Fruit fly (Drosophila melanogaster) whole organism, wandering third instar larva: ENCODE measurements around the gene CG2652.

Experiments
- Abd-B ChIP-seq: fragments of >200 bp; optimal IDR thresholded peaks from 2 replicates; lab custom pipeline; 2017; ENCODE audit warnings: missing biosample characterization, missing genetic modification characterization
- CG32264 ChIP-seq: fragments of 200-800 bp; sonication (Bioruptor generic); optimal IDR thresholded peaks from 2 replicates; lab custom pipeline; 2016; ENCODE audit warnings: missing biosample characterization, missing genetic modification characterization
- CG9705 ChIP-seq: fragments of 200-800 bp; sonication (Bioruptor generic); optimal IDR thresholded peaks from 2 replicates; lab custom pipeline; 2018; ENCODE audit warnings: missing biosample characterization, mild to moderate bottlenecking, missing genetic modification characterization
- CrebA ChIP-seq: fragments of 200-800 bp; sonication (Bioruptor generic); optimal IDR thresholded peaks from 2 replicates; lab custom pipeline; 2016; ENCODE audit warnings: missing biosample characterization, mild to moderate bottlenecking, missing genetic modification characterization, borderline replicate concordance
- Dfd ChIP-seq: fragments of >200 bp; optimal IDR thresholded peaks from 2 replicates; lab custom pipeline; 2017; ENCODE audit warnings: missing biosample characterization, missing genetic modification characterization
- Dif ChIP-seq: fragments of 200-275, 200-300 bp; sonication (Bioruptor generic); optimal IDR thresholded peaks from 2 replicates; lab custom pipeline; 2018; ENCODE audit warnings: missing biosample characterization, missing genetic modification characterization; ENCODE audit not compliant: partially characterized antibody
- GATAd ChIP-seq: sonication (Bioruptor generic); optimal IDR thresholded peaks from 2 replicates; lab custom pipeline; 2016; ENCODE audit warnings: missing biosample characterization, missing genetic modification characterization
- HLH106 ChIP-seq: fragments of 200-800 bp; optimal IDR thresholded peaks from 3 replicates; lab custom pipeline; 2019; ENCODE audit warnings: missing biosample characterization, mild to moderate bottlenecking, missing genetic modification characterization, moderate library complexity
- Hnf4 ChIP-seq: fragments of 200-800 bp; sonication (Bioruptor generic); optimal IDR thresholded peaks from 2 replicates; lab custom pipeline; 2016; ENCODE audit warnings: missing biosample characterization, mild to moderate bottlenecking, missing genetic modification characterization
- Hr78 ChIP-seq: fragments of >200 bp; optimal IDR thresholded peaks from 2 replicates; lab custom pipeline; 2017; ENCODE audit warnings: missing biosample characterization, missing genetic modification characterization
- Hr83 ChIP-seq: fragments of 200-300 bp; sonication (Bioruptor generic); optimal IDR thresholded peaks from 2 replicates; lab custom pipeline; 2016; ENCODE audit warnings: missing biosample characterization, mild to moderate bottlenecking, missing genetic modification characterization, moderate library complexity; ENCODE audit not compliant: poor library complexity, severe bottlenecking
- Jra ChIP-seq: sonication (Bioruptor generic); optimal IDR thresholded peaks from 2 replicates; lab custom pipeline; 2016; ENCODE audit warnings: missing biosample characterization, missing genetic modification characterization
- Mio ChIP-seq: sonication (Bioruptor generic); optimal IDR thresholded peaks from 2 replicates; lab custom pipeline; 2016; ENCODE audit warnings: missing biosample characterization, missing genetic modification characterization
- Myc ChIP-seq: fragments of >200 bp; optimal IDR thresholded peaks from 2 replicates; lab custom pipeline; 2017
- N ChIP-seq: fragments of >200 bp; optimal IDR thresholded peaks from 2 replicates; lab custom pipeline; 2018; ENCODE audit warnings: missing biosample characterization, missing external identifiers, missing genetic modification characterization
- OdsH ChIP-seq: fragments of 200-800 bp; sonication (Bioruptor generic); optimal IDR thresholded peaks from 2 replicates; lab custom pipeline; 2016; ENCODE audit warnings: missing biosample characterization, mild to moderate bottlenecking, missing genetic modification characterization
- Rel ChIP-seq, 2 experiments: fragments of 200-800 bp; sonication (Bioruptor generic) in 1 of 2; optimal IDR thresholded peaks; 2 replicates in 1 of 2; 3 replicates in 1 of 2; lab custom pipeline; 2016 to 2019; ENCODE audit warnings: mild to moderate bottlenecking in 2 of 2, missing biosample characterization in 2 of 2, missing genetic modification characterization in 2 of 2, moderate library complexity in 1 of 2
- Sp1 ChIP-seq: fragments of 200-800 bp; sonication (Bioruptor generic); optimal IDR thresholded peaks from 3 replicates; lab custom pipeline; 2019; ENCODE audit warnings: missing biosample characterization, mild to moderate bottlenecking, missing genetic modification characterization, moderate library complexity
- Vsx2 ChIP-seq: fragments of 200-300, 225-300 bp; sonication (Bioruptor generic); optimal IDR thresholded peaks from 2 replicates; lab custom pipeline; 2018; ENCODE audit warnings: missing biosample characterization, missing genetic modification characterization; ENCODE audit not compliant: partially characterized antibody
- br ChIP-seq: fragments of 200-800 bp; sonication (Bioruptor generic); optimal IDR thresholded peaks from 2 replicates; lab custom pipeline; 2016; ENCODE audit warnings: missing biosample characterization, missing genetic modification characterization
- brk ChIP-seq: fragments of 200-800 bp; sonication (Bioruptor generic); optimal IDR thresholded peaks from 2 replicates; lab custom pipeline; 2016; ENCODE audit warnings: missing biosample characterization, mild to moderate bottlenecking, missing genetic modification characterization
- dl ChIP-seq, 2 experiments: fragments of 175-275, 200-275 bp in 1 of 2; fragments of 200-275 bp in 1 of 2; sonication (Bioruptor generic); optimal IDR thresholded peaks; lab custom pipeline; 2018; ENCODE audit warnings: mild to moderate bottlenecking in 2 of 2, missing biosample characterization in 2 of 2, missing genetic modification characterization in 2 of 2, moderate library complexity in 2 of 2; ENCODE audit not compliant: partially characterized antibody in 2 of 2, insufficient read depth in 1 of 2
- dmrt93B ChIP-seq: fragments of 200-800 bp; sonication (Bioruptor generic); optimal IDR thresholded peaks from 2 replicates; lab custom pipeline; 2018; ENCODE audit warnings: missing biosample characterization, mild to moderate bottlenecking, missing genetic modification characterization
- dsf ChIP-seq: sonication (Bioruptor generic); optimal IDR thresholded peaks from 2 replicates; lab custom pipeline; 2016; ENCODE audit warnings: missing biosample characterization, missing genetic modification characterization, borderline replicate concordance
- ey ChIP-seq: fragments of 200-800 bp; sonication (Bioruptor generic); optimal IDR thresholded peaks from 2 replicates; lab custom pipeline; 2016; ENCODE audit warnings: missing biosample characterization, missing genetic modification characterization
- foxo ChIP-seq, 2 experiments: fragments of 200-800 bp; sonication (Bioruptor generic); optimal IDR thresholded peaks; 2 replicates in 1 of 2; 3 replicates in 1 of 2; lab custom pipeline; 2016 to 2017; ENCODE audit warnings: missing biosample characterization in 2 of 2, missing genetic modification characterization in 2 of 2
- fru ChIP-seq: fragments of 200-800 bp; sonication (Bioruptor generic); optimal IDR thresholded peaks from 3 replicates; lab custom pipeline; 2016; ENCODE audit warnings: missing biosample characterization, mild to moderate bottlenecking, missing genetic modification characterization
- h ChIP-seq: fragments of 200-800 bp; sonication (Bioruptor generic); optimal IDR thresholded peaks from 3 replicates; lab custom pipeline; 2016; ENCODE audit warnings: missing biosample characterization, mild to moderate bottlenecking, missing genetic modification characterization
- jim ChIP-seq: fragments of 175-275, 200-325 bp; sonication (Bioruptor generic); optimal IDR thresholded peaks from 2 replicates; lab custom pipeline; 2016; ENCODE audit warnings: missing biosample characterization, mild to moderate bottlenecking, missing genetic modification characterization
- lola ChIP-seq: fragments of >200 bp; optimal IDR thresholded peaks from 2 replicates; lab custom pipeline; 2017; ENCODE audit warnings: missing biosample characterization, missing genetic modification characterization
- pan ChIP-seq: fragments of >200 bp; optimal IDR thresholded peaks from 2 replicates; lab custom pipeline; 2017
- psq ChIP-seq: fragments of 200-800 bp; sonication (Bioruptor generic); optimal IDR thresholded peaks from 3 replicates; lab custom pipeline; 2017; ENCODE audit warnings: missing biosample characterization, mild to moderate bottlenecking, missing genetic modification characterization, moderate library complexity
- rgr ChIP-seq: fragments of 200-800 bp; sonication (Bioruptor generic); optimal IDR thresholded peaks from 3 replicates; lab custom pipeline; 2016; ENCODE audit warnings: missing biosample characterization, mild to moderate bottlenecking, missing genetic modification characterization
- sage ChIP-seq: fragments of 200-800 bp; sonication (Bioruptor generic); optimal IDR thresholded peaks from 2 replicates; lab custom pipeline; 2016; ENCODE audit warnings: missing biosample characterization, mild to moderate bottlenecking, missing genetic modification characterization
- sv ChIP-seq: fragments of 200-800 bp; sonication (Bioruptor generic); optimal IDR thresholded peaks from 3 replicates; lab custom pipeline; 2016; ENCODE audit warnings: missing biosample characterization, missing genetic modification characterization
- tai ChIP-seq: sonication (Bioruptor generic); optimal IDR thresholded peaks from 2 replicates; lab custom pipeline; 2016; ENCODE audit warnings: missing biosample characterization, missing genetic modification characterization
- usp ChIP-seq: fragments of >200 bp; optimal IDR thresholded peaks from 2 replicates; lab custom pipeline; 2017; ENCODE audit warnings: missing biosample characterization, missing genetic modification characterization
- woc ChIP-seq: sonication (Bioruptor generic); optimal IDR thresholded peaks from 2 replicates; lab custom pipeline; 2016; ENCODE audit warnings: missing biosample characterization, mild to moderate bottlenecking, missing genetic modification characterization

Gene CG2652

DNA sequence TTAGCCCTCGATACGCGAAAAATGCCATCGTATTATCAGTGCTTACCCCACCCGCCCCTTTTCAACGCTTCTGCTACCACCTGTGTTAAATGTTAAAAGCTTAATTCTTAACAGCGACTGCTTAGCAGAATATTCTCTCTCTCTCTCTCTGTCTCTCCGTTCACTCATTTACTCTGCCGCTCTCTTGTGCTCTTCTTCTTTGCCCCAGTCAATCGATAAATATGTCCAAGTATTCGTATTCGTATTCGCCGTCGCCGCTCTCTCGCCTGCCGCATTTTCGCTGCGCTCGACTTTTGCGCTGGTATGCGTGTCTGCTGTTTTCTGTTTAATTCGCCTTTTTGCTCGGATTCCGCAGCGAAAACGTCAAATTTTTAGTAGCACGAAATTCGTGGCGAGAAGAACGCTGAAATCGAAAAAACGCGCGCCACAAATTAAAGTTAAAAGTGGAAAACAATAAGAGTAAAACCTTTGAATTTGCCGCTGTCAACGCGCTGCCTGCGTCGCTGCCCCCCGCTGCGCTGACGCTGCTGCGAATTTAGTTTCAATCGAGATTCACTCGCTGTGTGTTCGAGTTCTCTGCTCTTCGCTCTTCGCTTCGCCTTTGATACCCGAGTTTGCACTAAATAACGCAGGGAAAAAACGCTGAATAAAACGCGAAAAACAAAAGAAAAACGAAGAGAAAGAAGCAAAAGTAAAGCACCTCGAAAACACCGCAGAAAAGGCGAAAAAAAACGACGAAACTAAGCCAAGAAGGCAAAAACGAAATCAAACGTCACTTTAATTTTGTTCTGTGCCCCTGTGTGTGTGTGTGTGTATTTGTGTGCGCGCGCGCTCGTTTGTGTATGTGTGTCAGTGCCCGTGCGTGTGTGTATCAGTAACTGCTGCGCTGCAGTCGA, 40.0 kb downstream of the CG2652 start:
- TF ChIP-seq GATAd (GFP tag; lab: Kevin White, UChicago) (peak; percentile 67), Dfd (no peak), dl (GFP tag; optimal IDR thresholded peaks at IDR 0.05; lab: Kevin White, UChicago; ENCODE audit: insufficient read depth in 1 of 2, partially characterized antibody in 2 of 2) (peak; percentile 95), dmrt93B (GFP tag; lab: Kevin White, UChicago) (no peak), tai (GFP tag; lab: Kevin White, UChicago) (no peak), Vsx2 (peak; percentile 82), Mio (no peak), Hr78 (GFP tag; lab: Kevin White, UChicago) (no peak), Hnf4 (GFP tag; lab: Kevin White, UChicago) (peak; percentile 2), usp (GFP tag; lab: Kevin White, UChicago) (no peak), pan (lab: Kevin White, UChicago) (no peak), lola (GFP tag; lab: Kevin White, UChicago) (no peak), brk (GFP tag; lab: Kevin White, UChicago) (no peak), CG9705 (GFP tag; lab: Kevin White, UChicago) (no peak), ey (no peak), jim (GFP tag; lab: Kevin White, UChicago) (no peak), Dif (peak; percentile 96), rgr (peak; percentile 7), fru (GFP tag; lab: Kevin White, UChicago) (no peak), dsf (GFP tag; lab: Kevin White, UChicago) (no peak), HLH106 (peak; percentile 17), sage (peak; percentile 8), psq (peak; percentile 84), CG32264 (GFP tag; lab: Kevin White, UChicago) (no peak), Sp1 (peak; percentile 19), sv (GFP tag; lab: Kevin White, UChicago) (no peak), Abd-B (no peak), Jra (no peak), OdsH (peak; percentile 29), foxo (GFP tag; optimal IDR thresholded peaks at IDR 0.05; lab: Kevin White, UChicago) (peak in 1 of 2 experiments; percentile 17), Rel (GFP tag; optimal IDR thresholded peaks at IDR 0.05; lab: Kevin White, UChicago) (peak; percentile 43), Rel (tag; optimal IDR thresholded peaks at IDR 0.05; lab: Kevin White, UChicago) (no peak), N (GFP tag; lab: Kevin White, UChicago) (peak; percentile 79), woc (no peak), Hr83 (peak; percentile 32), Myc (no peak), br (GFP tag; lab: Kevin White, UChicago) (no peak), CrebA (GFP tag; lab: Kevin White, UChicago) (no peak), h (GFP tag; lab: Kevin White, UChicago) (peak; percentile 53)

DNA sequence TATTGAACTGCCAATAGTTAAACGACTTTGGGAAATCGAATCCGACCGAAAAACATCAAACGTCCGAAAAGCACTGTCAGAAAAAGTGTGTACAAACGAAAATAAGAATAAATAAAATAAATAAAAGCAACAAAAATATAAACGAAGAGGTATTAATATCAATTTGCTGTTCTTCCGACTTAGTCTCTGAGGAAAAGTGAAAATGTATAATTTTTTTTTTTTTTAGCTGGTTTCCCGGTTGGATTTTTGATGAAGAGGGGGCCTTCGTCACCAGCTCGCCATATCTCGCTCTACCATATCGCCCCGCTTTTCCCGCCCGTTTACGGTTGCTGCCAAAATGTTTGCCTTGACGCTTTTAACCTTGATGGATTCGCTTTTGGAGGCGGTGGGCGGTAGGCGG, 44.1 kb downstream of the CG2652 start:
- no peak for TF ChIP-seq usp (GFP tag; lab: Kevin White, UChicago)
- peak; percentile 6 for TF ChIP-seq fru (GFP tag; lab: Kevin White, UChicago)
- TF ChIP-seq pan (lab: Kevin White, UChicago): no peak
- no peak for TF ChIP-seq rgr
- no peak for TF ChIP-seq GATAd (GFP tag; lab: Kevin White, UChicago)
- TF ChIP-seq CG9705 (GFP tag; lab: Kevin White, UChicago): no peak
- TF ChIP-seq Mio: no peak
- peak; percentile 1 for TF ChIP-seq ey
- TF ChIP-seq jim (GFP tag; lab: Kevin White, UChicago): no peak
- TF ChIP-seq sage: no peak
- no peak for TF ChIP-seq Jra
- no peak for TF ChIP-seq Dif
- no peak for TF ChIP-seq lola (GFP tag; lab: Kevin White, UChicago)
- TF ChIP-seq psq: no peak
- no peak for TF ChIP-seq Myc
- no peak for TF ChIP-seq OdsH
- TF ChIP-seq Hr83: no peak
- no peak for TF ChIP-seq Rel (GFP tag; optimal IDR thresholded peaks at IDR 0.05; lab: Kevin White, UChicago)
- no peak for TF ChIP-seq Rel (tag; optimal IDR thresholded peaks at IDR 0.05; lab: Kevin White, UChicago)
- no peak for TF ChIP-seq woc
- no peak for TF ChIP-seq CG32264 (GFP tag; lab: Kevin White, UChicago)
- TF ChIP-seq tai (GFP tag; lab: Kevin White, UChicago): no peak
- TF ChIP-seq br (GFP tag; lab: Kevin White, UChicago): no peak
- no peak for TF ChIP-seq Hnf4 (GFP tag; lab: Kevin White, UChicago)
- TF ChIP-seq Sp1: no peak
- peak in 1 of 2 experiments; percentile 8 for TF ChIP-seq foxo (GFP tag; optimal IDR thresholded peaks at IDR 0.05; lab: Kevin White, UChicago)
- no peak for TF ChIP-seq dl (GFP tag; optimal IDR thresholded peaks at IDR 0.05; lab: Kevin White, UChicago; ENCODE audit: insufficient read depth in 1 of 2, partially characterized antibody in 2 of 2)
- TF ChIP-seq dmrt93B (GFP tag; lab: Kevin White, UChicago): no peak
- TF ChIP-seq CrebA (GFP tag; lab: Kevin White, UChicago): no peak
- no peak for TF ChIP-seq Hr78 (GFP tag; lab: Kevin White, UChicago)
- TF ChIP-seq brk (GFP tag; lab: Kevin White, UChicago): no peak
- TF ChIP-seq HLH106: no peak
- no peak for TF ChIP-seq N (GFP tag; lab: Kevin White, UChicago)
- TF ChIP-seq h (GFP tag; lab: Kevin White, UChicago): peak; percentile 18
- TF ChIP-seq Abd-B: no peak
- TF ChIP-seq sv (GFP tag; lab: Kevin White, UChicago): peak; percentile 8
- no peak for TF ChIP-seq dsf (GFP tag; lab: Kevin White, UChicago)
- TF ChIP-seq Vsx2: no peak
- TF ChIP-seq Dfd: no peak
- TF ChIP-seq, all 38 proteins: peak for 5
